ENCODE assay signal across 2 fruit fly cellular contexts in the genomic region with DNA sequence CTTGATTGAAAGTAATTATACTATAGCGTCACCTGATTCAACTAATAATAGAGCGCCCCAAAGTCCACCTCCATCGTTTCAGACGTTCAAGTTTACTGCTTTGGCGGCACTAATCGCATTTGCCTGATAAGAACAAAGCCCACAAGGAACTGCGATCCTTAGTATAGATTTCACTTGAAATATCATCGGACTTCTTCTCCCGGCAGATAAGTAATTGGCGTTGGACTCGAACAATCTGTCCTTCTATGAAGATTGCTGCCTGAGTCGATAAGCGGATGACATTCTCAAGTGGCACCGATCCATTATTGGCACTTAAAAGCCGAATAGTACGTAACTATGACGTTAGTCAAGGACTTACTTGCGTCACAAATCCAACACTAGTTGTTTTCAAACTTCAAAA.
TF ChIP-seq lines count a peak whose summit lies in the region.
"Not testable (repeated sequence)": the region's sequence is repeated elsewhere in the genome, so short reads cannot be mapped to it uniquely, and the experiment has no call there.

A gene (minus strand): TSS at position 101 of the 400 bp plus-strand sequence.

- TF ChIP-seq CTCF in whole organism, embryonic (GFP tag; optimal IDR thresholded peaks at IDR 0.05; lab: Kevin White, UChicago) = not testable (repeated sequence)

TF ChIP-seq in whole organism, adult, 20 proteins besides CTCF, POLR2A, EP300 and RAD21:
- TF ChIP-seq CG12768 (GFP tag; optimal IDR thresholded peaks at IDR 0.05; lab: Kevin White, UChicago) (peak; percentile 3), cic (GFP tag; optimal IDR thresholded peaks at IDR 0.05; lab: Kevin White, UChicago) (peak; percentile 8)

TF ChIP-seq in whole organism, embryonic, 481 proteins besides CTCF, POLR2A, EP300 and RAD21:
- peak; percentile 33 for TF ChIP-seq grn (GFP tag; optimal IDR thresholded peaks at IDR 0.05; lab: Kevin White, UChicago)
- peak; percentile 77 for TF ChIP-seq exex (tag; optimal IDR thresholded peaks at IDR 0.05; lab: Kevin White, UChicago)
